Fruit fly (Drosophila melanogaster) whole organism, embryonic: Measurements from ENCODE around the gene CG1979.

Experiments used
- Antp ChIP-seq: fragments of 200-800 bp; sonication (Bioruptor generic); optimal IDR thresholded peaks from 3 replicates; lab custom pipeline; 2016; ENCODE audit warnings: missing biosample characterization, missing genetic modification characterization
- CG10147 ChIP-seq: fragments of 200-800 bp; sonication (Bioruptor generic); optimal IDR thresholded peaks from 2 replicates; lab custom pipeline; 2019; ENCODE audit warnings: missing biosample characterization, mild to moderate bottlenecking, missing genetic modification characterization, moderate library complexity
- CG11085 ChIP-seq: fragments of 200-800 bp; sonication (Bioruptor generic); IDR thresholded peaks from 2 replicates; pipeline ENCODE4 v1.3.6; 2022; ENCODE audit warnings: missing biosample characterization, missing genetic modification characterization
- CG14667 ChIP-seq: fragments of 200-800 bp; sonication (Bioruptor generic); IDR thresholded peaks from 2 replicates; pipeline ENCODE4 v1.3.6; 2022; ENCODE audit warnings: missing biosample characterization, missing genetic modification characterization
- CG14965 ChIP-seq: fragments of 200-800 bp; sonication (Bioruptor generic); optimal IDR thresholded peaks from 2 replicates; lab custom pipeline; 2016; ENCODE audit warnings: missing biosample characterization, missing genetic modification characterization, borderline replicate concordance
- CG15479 ChIP-seq: fragments of 200-800 bp; sonication (Bioruptor generic); optimal IDR thresholded peaks from 3 replicates; lab custom pipeline; 2019; ENCODE audit warnings: missing biosample characterization, mild to moderate bottlenecking, missing genetic modification characterization, moderate library complexity
- CG1792 ChIP-seq: fragments of 200-800 bp; sonication (Bioruptor generic); optimal IDR thresholded peaks from 2 replicates; lab custom pipeline; 2016; ENCODE audit warnings: missing biosample characterization, missing genetic modification characterization
- CG2199 ChIP-seq: fragments of 200-800 bp; sonication (Bioruptor generic); IDR thresholded peaks from 3 replicates; pipeline ENCODE4 v1.3.6; 2022; ENCODE audit warnings: missing biosample characterization, missing genetic modification characterization
- CG30403 ChIP-seq: fragments of 200-800 bp; sonication (Bioruptor generic); optimal IDR thresholded peaks from 3 replicates; lab custom pipeline; 2016; ENCODE audit warnings: missing biosample characterization, missing genetic modification characterization
- CG31365 ChIP-seq: fragments of 200-800 bp; sonication (Bioruptor generic); optimal IDR thresholded peaks from 2 replicates; lab custom pipeline; 2018; ENCODE audit warnings: missing biosample characterization, mild to moderate bottlenecking, missing genetic modification characterization
- CG31441 ChIP-seq: fragments of 200-800 bp; sonication (Bioruptor generic); IDR thresholded peaks from 2 replicates; pipeline ENCODE4 v1.3.6; 2022; ENCODE audit warnings: missing biosample characterization, missing genetic modification characterization
- CG3726 ChIP-seq: fragments of 200-800 bp; sonication (Bioruptor generic); IDR thresholded peaks from 3 replicates; pipeline ENCODE4, ENCODE4 v1.3.6; 2022; ENCODE audit warnings: missing biosample characterization, missing genetic modification characterization
- CG4282 ChIP-seq: fragments of 200-800 bp; sonication (Bioruptor generic); optimal IDR thresholded peaks from 2 replicates; lab custom pipeline; 2016; ENCODE audit warnings: missing biosample characterization, missing genetic modification characterization
- CG4360 ChIP-seq: fragments of 200-800 bp; sonication (Bioruptor generic); IDR thresholded peaks from 2 replicates; pipeline ENCODE4 v1.3.6; 2022; ENCODE audit warnings: missing biosample characterization, missing genetic modification characterization
- CG43689 ChIP-seq: fragments of 200-800 bp; sonication (Bioruptor generic); IDR thresholded peaks from 2 replicates; pipeline ENCODE4 v1.3.6; 2022; ENCODE audit warnings: missing biosample characterization, missing genetic modification characterization
- CG6254 ChIP-seq: fragments of 200-800 bp; sonication (Bioruptor generic); optimal IDR thresholded peaks from 3 replicates; lab custom pipeline; 2017; ENCODE audit warnings: mild to moderate bottlenecking, missing biosample characterization, missing genetic modification reagents, missing genetic modification characterization
- CG6791 ChIP-seq: fragments of 200-800 bp; sonication (Bioruptor generic); IDR thresholded peaks from 3 replicates; pipeline ENCODE4 v1.3.6; 2022; ENCODE audit warnings: missing biosample characterization, missing genetic modification characterization; ENCODE audit not compliant: partially characterized antibody
- CG8281 ChIP-seq: fragments of 200-800 bp; sonication (Bioruptor generic); optimal IDR thresholded peaks from 2 replicates; lab custom pipeline; 2018; ENCODE audit warnings: missing biosample characterization, mild to moderate bottlenecking, missing genetic modification characterization, moderate library complexity
- CG8765 ChIP-seq: fragments of 200-800 bp; sonication (Bioruptor generic); IDR thresholded peaks from 2 replicates; pipeline ENCODE4 v1.3.6; 2022; ENCODE audit warnings: missing biosample characterization, missing genetic modification characterization
- CG8924 ChIP-seq: fragments of 200-800 bp; optimal IDR thresholded peaks from 3 replicates; lab custom pipeline; 2019; ENCODE audit warnings: missing biosample characterization, mild to moderate bottlenecking, missing genetic modification characterization, moderate library complexity
- CG9876 ChIP-seq: fragments of 200-800 bp; sonication (Bioruptor generic); optimal IDR thresholded peaks from 2 replicates; lab custom pipeline; 2016; ENCODE audit warnings: missing biosample characterization, missing genetic modification characterization
- Camta ChIP-seq: fragments of 200-800 bp; sonication (Bioruptor generic); optimal IDR thresholded peaks from 2 replicates; lab custom pipeline; 2016; ENCODE audit warnings: missing biosample characterization, missing genetic modification characterization
- Dfd ChIP-seq, 2 experiments: fragments of >200 bp; optimal IDR thresholded peaks; 2 replicates each; lab custom pipeline; 2017; ENCODE audit warnings: missing biosample characterization in 2 of 2, missing genetic modification characterization in 2 of 2
- Dll ChIP-seq: fragments of 200-800 bp; sonication (Bioruptor generic); IDR thresholded peaks from 4 replicates; pipeline ENCODE4 v1.3.6; 2022; ENCODE audit warnings: missing biosample characterization, missing genetic modification characterization; ENCODE audit not compliant: partially characterized antibody
- Lpt ChIP-seq: fragments of >200 bp; optimal IDR thresholded peaks from 2 replicates; lab custom pipeline; 2018; ENCODE audit warnings: missing biosample characterization, missing genetic modification characterization
- Ravus ChIP-seq: fragments of 200-800 bp; sonication (Bioruptor generic); IDR thresholded peaks from 2 replicates; pipeline ENCODE4 v1.3.6; 2022; ENCODE audit warnings: missing biosample characterization, missing genetic modification characterization
- Rfx ChIP-seq: fragments of 200-800 bp; sonication (Bioruptor generic); IDR thresholded peaks from 2 replicates; pipeline ENCODE4 v1.3.6; 2022; ENCODE audit warnings: missing biosample characterization, missing genetic modification characterization
- Sry-δ ChIP-seq: fragments of 200-800 bp; sonication (Bioruptor generic); optimal IDR thresholded peaks from 2 replicates; lab custom pipeline; 2016; ENCODE audit warnings: missing biosample characterization, missing genetic modification characterization
- ap ChIP-seq: fragments of 200-800 bp; sonication (Bioruptor generic); IDR thresholded peaks from 2 replicates; pipeline ENCODE4 v1.3.6; 2022; ENCODE audit warnings: missing biosample characterization, missing genetic modification characterization
- ase ChIP-seq: fragments of 200-800 bp; sonication (Bioruptor generic); IDR thresholded peaks from 3 replicates; pipeline ENCODE4 v1.3.6; 2022; ENCODE audit warnings: missing biosample characterization, missing genetic modification characterization
- bsh ChIP-seq, 2 experiments: fragments of 200-800 bp; sonication (Bioruptor generic); optimal IDR thresholded peaks; 2 replicates each; lab custom pipeline; 2017 to 2018; ENCODE audit warnings: mild to moderate bottlenecking in 2 of 2, missing biosample characterization in 2 of 2, missing genetic modification characterization in 2 of 2, moderate library complexity in 1 of 2
- cas ChIP-seq: fragments of 200-800 bp; sonication (Bioruptor generic); IDR thresholded peaks from 2 replicates; pipeline ENCODE4 v1.3.6; 2022; ENCODE audit warnings: missing biosample characterization, missing genetic modification characterization
- chinmo ChIP-seq: fragments of 200-800 bp; sonication (Bioruptor generic); IDR thresholded peaks from 4 replicates; pipeline ENCODE4 v1.3.6; 2022; ENCODE audit warnings: missing biosample characterization, missing genetic modification characterization; ENCODE audit not compliant: partially characterized antibody
- dysf ChIP-seq: fragments of 200-800 bp; sonication (Bioruptor generic); IDR thresholded peaks from 3 replicates; pipeline ENCODE4 v1.3.6; 2022; ENCODE audit warnings: missing biosample characterization, missing genetic modification characterization
- fd3F ChIP-seq: fragments of 200-800 bp; sonication (Bioruptor generic); optimal IDR thresholded peaks from 2 replicates; lab custom pipeline; 2018; ENCODE audit warnings: missing biosample characterization, mild to moderate bottlenecking, missing genetic modification characterization, moderate library complexity
- fd64A ChIP-seq: fragments of 200-800 bp; sonication (Bioruptor generic); optimal IDR thresholded peaks from 3 replicates; lab custom pipeline; 2018; ENCODE audit warnings: missing biosample characterization, mild to moderate bottlenecking, missing genetic modification characterization
- hkb ChIP-seq, 2 experiments: fragments of 200-800 bp in 1 of 2; fragments of >200 bp in 1 of 2; sonication (Bioruptor generic) in 1 of 2; IDR thresholded peaks in 1 of 2; optimal IDR thresholded peaks in 1 of 2; 2 replicates each; pipeline versions ENCODE4 v1.3.6 to Lab custom; 2017 to 2022; ENCODE audit warnings: missing biosample characterization in 1 of 2, missing genetic modification characterization in 1 of 2
- insv ChIP-seq, 2 experiments: fragments of 200-800 bp; sonication (Bioruptor generic); optimal IDR thresholded peaks; 3 replicates each; lab custom pipeline; 2016 to 2018; ENCODE audit warnings: missing biosample characterization in 2 of 2, missing genetic modification characterization in 2 of 2
- nerfin-1 ChIP-seq: fragments of 200-800 bp; sonication (Bioruptor generic); optimal IDR thresholded peaks from 3 replicates; lab custom pipeline; 2019; ENCODE audit warnings: missing biosample characterization, mild to moderate bottlenecking, missing genetic modification characterization, moderate library complexity
- onecut ChIP-seq: fragments of 200-800 bp; sonication (Bioruptor generic); IDR thresholded peaks from 2 replicates; pipeline ENCODE4 v1.3.6; 2022; ENCODE audit warnings: missing biosample characterization, missing genetic modification characterization
- pho ChIP-seq: fragments of 200-800 bp; sonication (Bioruptor generic); optimal IDR thresholded peaks from 2 replicates; lab custom pipeline; 2016; ENCODE audit warnings: missing biosample characterization, missing genetic modification characterization
- pros ChIP-seq: fragments of 200-800 bp; sonication (Bioruptor generic); optimal IDR thresholded peaks from 3 replicates; lab custom pipeline; 2019; ENCODE audit warnings: missing biosample characterization, mild to moderate bottlenecking, missing genetic modification characterization, moderate library complexity
- seq ChIP-seq: fragments of 200-800 bp; sonication (Bioruptor generic); IDR thresholded peaks from 2 replicates; pipeline ENCODE4 v1.3.6; 2022; ENCODE audit warnings: missing biosample characterization, missing genetic modification characterization
- so ChIP-seq: fragments of 200-800 bp; sonication (Bioruptor generic); IDR thresholded peaks from 3 replicates; pipeline ENCODE4 v1.3.6; 2022; ENCODE audit warnings: missing biosample characterization, missing genetic modification characterization
- tup ChIP-seq: fragments of 200-800 bp; sonication (Bioruptor generic); optimal IDR thresholded peaks from 2 replicates; lab custom pipeline; 2016; ENCODE audit warnings: missing biosample characterization, mild to moderate bottlenecking, missing genetic modification characterization, moderate library complexity
- unpg ChIP-seq: fragments of 200-800 bp; sonication (Bioruptor generic); optimal IDR thresholded peaks from 3 replicates; lab custom pipeline; 2018; ENCODE audit warnings: missing biosample characterization, mild to moderate bottlenecking, missing genetic modification characterization, moderate library complexity
- wdn ChIP-seq: fragments of 200-800 bp; sonication (Bioruptor generic); IDR thresholded peaks from 2 replicates; pipeline ENCODE4 v1.3.6; 2022; ENCODE audit warnings: missing biosample characterization, missing genetic modification characterization
- yki ChIP-seq: fragments of >200 bp; optimal IDR thresholded peaks from 3 replicates; lab custom pipeline; 2018

The CG1979 gene

DNA sequence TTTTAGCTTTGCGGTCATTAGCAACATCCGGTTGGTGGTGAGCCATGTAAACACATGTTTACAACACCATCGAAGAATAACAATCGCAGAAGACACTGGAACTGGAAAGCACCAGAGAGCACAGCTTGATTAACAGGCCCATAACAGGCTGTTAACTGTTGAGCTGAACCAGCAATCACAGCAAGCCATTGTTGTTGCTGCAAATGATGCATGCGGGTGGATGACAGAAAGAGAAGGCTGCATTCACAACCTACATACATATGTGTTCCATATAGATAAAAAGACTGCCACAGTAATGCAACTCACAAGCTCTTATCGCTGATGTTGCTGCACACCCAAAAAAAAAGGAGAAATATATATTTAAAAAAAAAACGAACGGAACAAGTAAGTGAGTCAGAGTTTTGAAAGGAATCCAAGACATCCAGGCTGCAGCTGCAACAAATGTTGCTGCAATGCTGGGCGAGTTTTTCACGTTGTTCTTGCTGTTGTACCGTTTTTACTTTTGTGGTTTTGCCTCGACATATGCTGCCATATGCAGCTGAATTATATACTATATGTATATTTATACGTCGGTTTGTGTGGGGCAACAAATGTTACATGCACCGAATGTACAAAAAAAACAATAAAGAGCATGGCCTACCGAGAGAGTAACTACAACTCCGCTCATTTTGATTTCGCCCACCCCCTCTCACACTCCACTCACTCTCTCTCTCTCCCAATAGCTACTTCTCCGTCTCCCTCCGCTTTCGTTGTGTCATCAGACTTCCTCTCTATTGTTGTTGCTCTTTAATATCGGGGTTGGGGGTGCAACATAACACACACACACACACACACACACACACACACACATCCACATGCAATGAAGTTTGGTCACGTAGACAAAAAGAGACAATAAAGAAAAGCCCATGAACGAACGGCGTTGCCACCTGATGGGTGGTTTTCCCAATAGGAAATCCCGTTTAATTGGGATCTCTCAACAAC, 48.8 kb downstream of the CG1979 start (continued):
- TF ChIP-seq Lpt (GFP tag; lab: Kevin White, UChicago) (peak; percentile 73), seq (peak; percentile 70), unpg (no peak), nerfin-1 (tag; lab: Kevin White, UChicago) (peak; percentile 7), CG8765 (GFP tag; lab: Robert Waterston, UW) (no peak), CG10147 (GFP tag; lab: Kevin White, UChicago) (no peak), CG14667 (no peak), CG8924 (tag; lab: Kevin White, UChicago) (peak; percentile 33), Dfd (GFP tag; optimal IDR thresholded peaks at IDR 0.05; lab: Kevin White, UChicago) (peak in 1 of 2 experiments; percentile 36), fd3F (GFP tag; lab: Kevin White, UChicago) (no peak), ap (GFP tag; lab: Robert Waterston, UW) (no peak), dysf (no peak), CG4282 (GFP tag; lab: Kevin White, UChicago) (no peak), CG6254 (GFP tag; lab: Kevin White, UChicago) (peak; percentile 4), CG4360 (GFP tag; lab: Robert Waterston, UW) (peak; percentile 91), CG1792 (GFP tag; lab: Kevin White, UChicago) (no peak), insv (GFP tag; optimal IDR thresholded peaks at IDR 0.05; lab: Kevin White, UChicago) (peak in 1 of 2 experiments; percentile 92), CG14965 (no peak), bsh (GFP tag; optimal IDR thresholded peaks at IDR 0.05; lab: Kevin White, UChicago) (peak; percentile 7 to 11), CG31441 (GFP tag; lab: Robert Waterston, UW) (no peak), Camta (no peak), CG30403 (GFP tag; lab: Kevin White, UChicago) (no peak), chinmo (GFP tag; lab: Robert Waterston, UW) (0 out of 4 replicates have a peak, but pooled peaks have one; percentile 60), pros (peak; percentile 83), hkb (optimal IDR thresholded peaks at IDR 0.05; lab: Kevin White, UChicago) (no peak), hkb (GFP tag; IDR thresholded peaks at IDR 0.05; lab: Robert Waterston, UW) (peak; percentile 23; the same call in 1 of the 2 replicates), onecut (GFP tag; lab: Robert Waterston, UW) (peak; percentile 10; the same call in 1 of the 2 replicates), fd64A (GFP tag; lab: Kevin White, UChicago) (peak; percentile 19), Antp (no peak), Sry-δ (GFP tag; lab: Kevin White, UChicago) (no peak), cas (GFP tag; lab: Robert Waterston, UW) (no peak), yki (lab: Kevin White, UChicago) (peak; percentile 91), CG9876 (no peak), CG15479 (peak; percentile 28), tup (GFP tag; lab: Kevin White, UChicago) (no peak), Dll (GFP tag; lab: Robert Waterston, UW) (peak; percentile 41; the same call in 2 of the 4 replicates), ase (no peak), CG31365 (tag; lab: Kevin White, UChicago) (no peak), CG6791 (GFP tag; lab: Robert Waterston, UW) (no peak; the same call in 2 of the 3 replicates), pho (no peak), wdn (no peak), CG11085 (GFP tag; lab: Robert Waterston, UW) (no peak), CG2199 (GFP tag; lab: Robert Waterston, UW) (peak; percentile 86; the same call in 1 of the 3 replicates), CG43689 (no peak), CG8281 (tag; lab: Kevin White, UChicago) (no peak), so (GFP tag; lab: Robert Waterston, UW) (0 out of 3 replicates have a peak, but pooled peaks have one; percentile 9), Rfx (no peak), Ravus (GFP tag; lab: Robert Waterston, UW) (no peak), CG3726 (GFP tag; lab: Robert Waterston, UW) (no peak)
